Worm (Caenorhabditis elegans): Measurements from ENCODE around the gene C16D9.1.

The C16D9.1 gene

ce11 chrV:8280770-8281169 lies 21.7 kb downstream of the C16D9.1 start, which contains the start of gene str-135:
TSS of gene str-135 (minus strand) at chrV:8280870.
- TF ChIP-seq nhr-28 (tag; optimal IDR thresholded peaks at IDR 0.05), result no peak
- TF ChIP-seq flh-1 (GFP tag; optimal IDR thresholded peaks at IDR 0.05), result no peak
- no peak for TF ChIP-seq elt-1 (tag; optimal IDR thresholded peaks at IDR 0.05; ENCODE audit: borderline replicate concordance, insufficient read depth)
- TF ChIP-seq unc-120 (tag; optimal IDR thresholded peaks at IDR 0.05; ENCODE audit: poor library complexity, severe bottlenecking), result no peak
- no peak for TF ChIP-seq sptf-1 (tag; optimal IDR thresholded peaks at IDR 0.05)
- TF ChIP-seq drap-1 (GFP tag; optimal IDR thresholded peaks at IDR 0.05), result no peak
- TF ChIP-seq nhr-2 (tag; optimal IDR thresholded peaks at IDR 0.05), result no peak
- TF ChIP-seq cnd-1 (tag; optimal IDR thresholded peaks at IDR 0.05), result no peak
- no peak for TF ChIP-seq sem-2 (GFP tag; optimal IDR thresholded peaks at IDR 0.05)
- no peak for TF ChIP-seq lin-13 (tag; optimal IDR thresholded peaks at IDR 0.05)
- TF ChIP-seq lsy-2 (tag; optimal IDR thresholded peaks at IDR 0.05), result no peak
- TF ChIP-seq M03D4.4 (tag; optimal IDR thresholded peaks at IDR 0.05), result no peak
- no peak for TF ChIP-seq tbx-8 (GFP tag; optimal IDR thresholded peaks at IDR 0.05)
- no peak for TF ChIP-seq mep-1 (tag; optimal IDR thresholded peaks at IDR 0.05)

DNA sequence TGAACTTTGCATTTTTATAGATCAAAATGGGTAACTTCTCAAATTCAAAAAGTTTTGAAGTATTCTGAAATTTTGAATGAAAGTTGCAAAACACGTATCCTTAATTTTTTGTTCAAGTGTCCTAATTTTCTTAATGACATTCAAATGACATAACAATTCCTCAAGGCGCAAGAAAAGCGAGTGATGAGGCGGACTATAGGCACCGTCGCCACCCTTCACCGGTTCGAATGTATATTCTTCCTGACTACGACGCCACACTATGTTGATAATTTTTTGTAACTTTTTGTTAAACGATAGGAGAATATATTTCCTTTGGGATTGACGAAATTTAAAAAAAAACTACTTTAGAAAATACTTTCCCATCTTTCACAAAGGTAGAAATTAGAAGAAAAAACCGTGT lies 22.5 kb downstream of the C16D9.1 start:
- TF ChIP-seq ceh-39 (tag; optimal IDR thresholded peaks at IDR 0.05), result no peak
- TF ChIP-seq sptf-1 (tag; optimal IDR thresholded peaks at IDR 0.05), result no peak
- no peak for TF ChIP-seq unc-39 (tag; optimal IDR thresholded peaks at IDR 0.05)
- TF ChIP-seq elt-1 (tag; optimal IDR thresholded peaks at IDR 0.05; ENCODE audit: borderline replicate concordance, insufficient read depth), result no peak
- no peak for TF ChIP-seq nhr-2 (tag; optimal IDR thresholded peaks at IDR 0.05)
- TF ChIP-seq unc-62 (GFP tag; optimal IDR thresholded peaks at IDR 0.05), result no peak

DNA sequence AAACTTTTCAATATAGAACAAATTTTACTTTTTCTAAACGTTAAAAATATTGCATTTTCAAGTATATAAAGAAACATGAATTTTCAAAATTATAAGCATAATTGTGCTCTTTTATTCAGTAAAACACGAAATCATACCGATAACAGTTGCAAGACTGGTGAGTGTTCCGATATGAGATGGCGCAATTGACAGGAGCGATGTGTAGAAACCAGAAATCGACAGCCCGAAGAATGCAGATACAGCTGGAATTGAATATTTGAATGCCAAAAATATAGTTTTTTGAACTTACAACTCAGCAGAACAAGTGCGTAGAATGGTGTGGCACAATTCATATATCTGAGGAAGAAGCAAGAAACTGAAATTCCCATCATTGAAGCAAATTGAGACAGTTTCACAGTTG lies 23.8 kb downstream of the C16D9.1 start:
- TF ChIP-seq ham-2 (GFP tag; optimal IDR thresholded peaks at IDR 0.05) (no peak), hlh-1 (tag; optimal IDR thresholded peaks at IDR 0.05) (no peak), ztf-11 (tag; optimal IDR thresholded peaks at IDR 0.05) (no peak), nhr-28 (tag; optimal IDR thresholded peaks at IDR 0.05) (no peak), ceh-43 (GFP tag; optimal IDR thresholded peaks at IDR 0.05) (no peak), lsy-2 (tag; optimal IDR thresholded peaks at IDR 0.05) (no peak)

DNA sequence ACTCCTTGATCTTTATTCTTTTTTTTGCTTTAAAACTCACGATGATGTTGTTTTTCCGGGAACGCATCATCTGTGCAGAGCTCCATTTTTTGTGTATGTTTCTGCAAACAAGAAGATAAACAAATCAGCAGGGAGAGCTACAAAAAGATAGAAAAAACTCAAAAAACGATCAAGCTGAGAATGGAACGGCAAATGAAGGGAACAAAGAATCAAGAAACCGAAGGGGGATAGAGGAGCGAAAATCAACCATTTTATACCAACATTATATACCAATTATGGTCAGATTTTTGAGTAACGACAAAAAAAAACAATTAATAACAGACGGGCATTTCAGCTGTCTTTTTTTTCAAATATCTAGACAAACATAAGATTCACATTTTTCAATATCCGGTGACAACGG lies 25.7 kb downstream of the C16D9.1 start, which contains the start of gene slc-17.5:
Gene slc-17.5, minus strand, starts transcription at position 101 of the 400 bp plus-strand sequence.
- TF ChIP-seq sptf-1 (tag; optimal IDR thresholded peaks at IDR 0.05) (no peak), mep-1 (tag; optimal IDR thresholded peaks at IDR 0.05) (no peak), bed-3 (GFP tag; optimal IDR thresholded peaks at IDR 0.05) (no peak), ceh-39 (tag; optimal IDR thresholded peaks at IDR 0.05) (no peak), drap-1 (GFP tag; optimal IDR thresholded peaks at IDR 0.05) (no peak), lin-13 (tag; optimal IDR thresholded peaks at IDR 0.05) (no peak), zip-8 (tag; optimal IDR thresholded peaks at IDR 0.05) (no peak), elt-1 (tag; optimal IDR thresholded peaks at IDR 0.05; ENCODE audit: borderline replicate concordance, insufficient read depth) (no peak), nhr-12 (tag; optimal IDR thresholded peaks at IDR 0.05) (no peak), mls-2 (tag; optimal IDR thresholded peaks at IDR 0.05) (no peak), lin-32 (GFP tag; optimal IDR thresholded peaks at IDR 0.05) (no peak), elt-3 (tag; optimal IDR thresholded peaks at IDR 0.05) (no peak), tbx-8 (GFP tag; optimal IDR thresholded peaks at IDR 0.05) (no peak), unc-39 (tag; optimal IDR thresholded peaks at IDR 0.05) (no peak)

DNA sequence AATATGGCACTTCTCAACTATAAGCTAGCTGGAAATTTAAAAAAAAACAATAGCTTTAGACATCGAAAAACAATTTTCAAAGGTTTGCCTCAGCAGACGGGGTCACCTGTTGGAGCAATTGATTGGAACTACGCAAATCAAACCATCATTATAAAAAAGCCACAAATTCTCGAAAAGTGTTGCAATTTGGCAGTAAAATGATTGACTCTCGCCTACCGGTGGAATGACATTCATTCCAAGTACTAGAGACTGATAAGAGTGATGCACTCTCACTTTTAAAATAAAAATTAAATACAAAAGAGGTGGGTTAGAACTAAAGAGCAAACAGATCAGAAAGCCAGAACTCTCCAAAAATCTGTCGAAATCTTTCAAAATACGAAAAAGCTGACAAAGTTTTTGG lies 26.3 kb downstream of the C16D9.1 start:
- TF ChIP-seq mep-1 (tag; optimal IDR thresholded peaks at IDR 0.05) (no peak), nhr-12 (tag; optimal IDR thresholded peaks at IDR 0.05) (no peak), sptf-1 (tag; optimal IDR thresholded peaks at IDR 0.05) (no peak), pha-4 (tag; optimal IDR thresholded peaks at IDR 0.05) (no peak), unc-120 (tag; optimal IDR thresholded peaks at IDR 0.05; ENCODE audit: poor library complexity, severe bottlenecking) (no peak), hlh-1 (tag; optimal IDR thresholded peaks at IDR 0.05) (no peak), mls-2 (tag; optimal IDR thresholded peaks at IDR 0.05) (no peak), nhr-28 (tag; optimal IDR thresholded peaks at IDR 0.05) (no peak), ceh-83 (GFP tag; optimal IDR thresholded peaks at IDR 0.05) (no peak), lin-13 (tag; optimal IDR thresholded peaks at IDR 0.05) (no peak), cnd-1 (tag; optimal IDR thresholded peaks at IDR 0.05) (no peak), ztf-11 (tag; optimal IDR thresholded peaks at IDR 0.05) (no peak), lsy-2 (tag; optimal IDR thresholded peaks at IDR 0.05) (no peak), lin-32 (GFP tag; optimal IDR thresholded peaks at IDR 0.05) (no peak), nhr-237 (tag; optimal IDR thresholded peaks at IDR 0.05) (no peak), ceh-39 (tag; optimal IDR thresholded peaks at IDR 0.05) (no peak), flh-1 (GFP tag; optimal IDR thresholded peaks at IDR 0.05) (no peak), ceh-43 (GFP tag; optimal IDR thresholded peaks at IDR 0.05) (no peak), zip-8 (tag; optimal IDR thresholded peaks at IDR 0.05) (no peak)
